Fruit fly (Drosophila melanogaster): ENCODE data around the gene CG6834.

dm6 chr3R:11648356-11649355 is 39.3 kb downstream of the CG6834 start:
- TF ChIP-seq CG8478 (optimal IDR thresholded peaks at IDR 0.05) (no peak), EcR (GFP tag; optimal IDR thresholded peaks at IDR 0.05) (peak in 1 of 2 experiments; percentile 12), usp (GFP tag; optimal IDR thresholded peaks at IDR 0.05) (no peak), psq (optimal IDR thresholded peaks at IDR 0.05) (no peak), pan (optimal IDR thresholded peaks at IDR 0.05) (no peak), Dll (optimal IDR thresholded peaks at IDR 0.05) (no peak)
